Fruit fly (Drosophila melanogaster): ENCODE results near the gene Ir84a.

Ir84a gene

dm6 chr3R:7406569-7406968, at the start of gene Ir84a:
Gene Ir84a, plus strand, starts transcription at chr3R:7406869.
- TF ChIP-seq h (optimal IDR thresholded peaks at IDR 0.05) (no peak), Sin3A (optimal IDR thresholded peaks at IDR 0.05) (no peak), psq (optimal IDR thresholded peaks at IDR 0.05) (no peak)

DNA sequence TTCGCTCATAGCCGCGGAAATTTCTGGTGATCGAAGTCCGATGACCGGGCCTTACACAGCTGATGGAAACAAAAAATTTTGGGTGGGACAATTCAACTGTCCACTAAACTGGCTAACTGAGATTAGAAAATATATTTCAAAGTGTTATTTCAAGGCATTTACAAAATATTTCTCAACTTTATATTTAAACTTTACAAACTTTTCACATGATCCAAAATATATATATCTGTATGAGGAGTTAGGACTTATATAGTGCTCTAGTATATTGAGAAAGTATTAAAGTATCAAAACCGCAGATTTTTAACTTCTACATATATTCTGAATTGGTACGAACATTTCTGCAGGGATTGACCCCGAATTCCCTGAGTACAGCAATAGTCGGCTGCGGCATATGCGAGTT, 44.6 kb upstream of the Ir84a start, which contains the start of gene CG17944:
TSS of gene CG17944 (minus strand) at position 101 of the 400 bp plus-strand sequence.
- TF ChIP-seq Myc (optimal IDR thresholded peaks at IDR 0.05) (no peak), insv (optimal IDR thresholded peaks at IDR 0.05) (no peak), ttk (optimal IDR thresholded peaks at IDR 0.05) (no peak), psq (optimal IDR thresholded peaks at IDR 0.05) (no peak), Sin3A (optimal IDR thresholded peaks at IDR 0.05) (no peak), h (optimal IDR thresholded peaks at IDR 0.05) (no peak)

DNA sequence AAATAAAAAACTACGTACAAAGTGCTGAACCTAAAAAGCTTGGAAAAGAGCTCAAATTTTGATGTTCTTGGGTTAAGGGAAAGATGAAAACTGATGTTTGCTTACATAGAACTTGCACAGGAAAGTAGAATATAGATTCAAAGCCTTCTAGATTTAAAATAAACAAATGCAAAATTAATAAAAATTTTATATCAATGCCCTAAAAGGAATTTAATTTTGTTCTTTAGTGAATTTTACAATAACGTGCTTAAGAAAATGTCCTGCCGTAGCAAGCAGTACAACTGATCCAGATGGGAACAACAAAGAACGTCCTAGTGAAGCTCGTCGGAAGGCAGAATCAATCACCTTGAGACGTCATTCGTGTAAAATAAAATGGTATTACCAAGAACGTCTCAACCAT, 43.0 kb upstream of the Ir84a start, which contains the start of gene Mst84Dd:
TSS of gene Mst84Dd (minus strand) at position 101 of the 400 bp plus-strand sequence.
- no peak for TF ChIP-seq ttk (optimal IDR thresholded peaks at IDR 0.05)
- TF ChIP-seq h (optimal IDR thresholded peaks at IDR 0.05): no peak
- no peak for TF ChIP-seq Myc (optimal IDR thresholded peaks at IDR 0.05)
- no peak for TF ChIP-seq Sin3A (optimal IDR thresholded peaks at IDR 0.05)
- TF ChIP-seq insv (optimal IDR thresholded peaks at IDR 0.05): no peak
- TF ChIP-seq psq (optimal IDR thresholded peaks at IDR 0.05): no peak

DNA sequence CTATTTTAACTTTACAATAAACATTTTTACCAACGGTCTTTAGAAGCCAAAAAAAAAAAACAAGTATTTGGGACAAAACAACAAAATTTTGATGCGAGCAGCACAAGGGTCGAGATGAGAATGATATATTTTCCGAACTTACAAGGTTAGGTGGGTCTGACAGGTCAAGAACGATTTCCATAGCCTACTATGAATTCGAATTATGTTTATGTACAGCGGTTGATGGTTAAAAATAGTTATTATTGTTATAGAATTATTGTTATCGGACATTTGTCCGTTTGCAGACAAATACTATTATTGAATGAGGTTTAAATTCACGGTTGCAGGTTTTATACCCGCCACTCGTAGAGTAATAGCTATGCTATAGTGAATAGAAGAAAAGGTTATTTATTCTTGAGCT, 42.1 kb upstream of the Ir84a start, which contains the start of gene Mst84Dc:
TSS of gene Mst84Dc (minus strand) at position 101 of the 400 bp plus-strand sequence.
- no peak for TF ChIP-seq insv (optimal IDR thresholded peaks at IDR 0.05)
- no peak for TF ChIP-seq h (optimal IDR thresholded peaks at IDR 0.05)
- no peak for TF ChIP-seq Sin3A (optimal IDR thresholded peaks at IDR 0.05)
- no peak for TF ChIP-seq psq (optimal IDR thresholded peaks at IDR 0.05)
- TF ChIP-seq Myc (optimal IDR thresholded peaks at IDR 0.05): no peak
- no peak for TF ChIP-seq ttk (optimal IDR thresholded peaks at IDR 0.05)

- TF ChIP-seq h (optimal IDR thresholded peaks at IDR 0.05) (no peak), psq (optimal IDR thresholded peaks at IDR 0.05) (no peak), Sin3A (optimal IDR thresholded peaks at IDR 0.05) (no peak), insv (optimal IDR thresholded peaks at IDR 0.05) (no peak), Myc (optimal IDR thresholded peaks at IDR 0.05) (no peak), ttk (optimal IDR thresholded peaks at IDR 0.05) (no peak)
These were observed 41.1 kb upstream of the Ir84a start, which contains the start of the genes Mst84Db and Mst84Da for dm6 chr3R:7365527-7365926. Gene Mst84Db, minus strand, starts transcription at chr3R:7365627. Gene Mst84Da, plus strand, starts transcription at chr3R:7365850.

DNA sequence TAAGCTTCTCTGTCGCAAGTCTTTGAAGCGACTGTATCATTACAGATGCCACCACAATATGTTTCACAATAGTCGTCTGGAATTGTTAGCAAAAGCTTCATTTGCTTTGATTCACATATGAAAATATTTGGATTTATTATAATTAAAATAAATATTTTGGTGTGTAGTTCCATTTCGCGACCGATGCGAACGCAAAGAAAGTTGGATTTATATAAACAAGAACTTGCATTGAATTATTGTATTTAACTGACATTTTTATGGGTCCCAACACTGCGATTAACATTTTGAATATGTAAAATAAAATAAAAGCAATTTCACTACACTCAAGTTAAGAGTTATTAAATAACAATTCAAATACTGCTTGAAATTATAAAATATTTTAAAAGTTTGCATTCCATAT, 37.5 kb upstream of the Ir84a start, which contains the start of gene MstProx:
TSS of gene MstProx (minus strand) at position 101 of the 400 bp plus-strand sequence.
- TF ChIP-seq Sin3A (optimal IDR thresholded peaks at IDR 0.05) (no peak), ttk (optimal IDR thresholded peaks at IDR 0.05) (no peak)

dm6 chr3R:7391113-7391512, 15.6 kb upstream of the Ir84a start, which contains the start of gene CG42650:
Gene CG42650, plus strand, starts transcription at chr3R:7391413.
- TF ChIP-seq ttk (optimal IDR thresholded peaks at IDR 0.05) (no peak), h (optimal IDR thresholded peaks at IDR 0.05) (no peak), Sin3A (optimal IDR thresholded peaks at IDR 0.05) (no peak), Myc (optimal IDR thresholded peaks at IDR 0.05) (no peak), psq (optimal IDR thresholded peaks at IDR 0.05) (no peak), insv (optimal IDR thresholded peaks at IDR 0.05) (no peak)

DNA sequence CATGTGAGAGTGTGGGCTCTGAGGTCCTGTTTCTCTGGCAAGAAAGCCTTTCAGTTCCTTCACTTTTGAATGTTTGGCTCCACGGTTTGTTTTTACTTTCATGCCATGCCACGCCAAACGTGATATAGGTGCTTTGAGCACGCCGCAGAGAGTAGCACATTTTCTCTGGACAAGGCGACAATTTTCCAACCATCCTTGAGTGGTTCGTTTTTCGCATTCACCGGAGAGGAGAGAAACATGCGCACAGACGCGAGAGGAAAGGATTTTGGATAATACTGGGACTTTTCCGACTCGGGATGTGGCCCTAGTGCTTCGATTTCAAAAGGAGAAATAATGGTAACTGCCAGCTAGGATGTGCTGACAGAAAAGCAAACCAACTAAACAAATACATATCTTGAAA, 12.6 kb upstream of the Ir84a start:
- TF ChIP-seq Myc (optimal IDR thresholded peaks at IDR 0.05) (no peak), ttk (optimal IDR thresholded peaks at IDR 0.05) (no peak), psq (optimal IDR thresholded peaks at IDR 0.05) (no peak), Sin3A (optimal IDR thresholded peaks at IDR 0.05) (no peak), h (optimal IDR thresholded peaks at IDR 0.05) (no peak), insv (optimal IDR thresholded peaks at IDR 0.05) (no peak)

- TF ChIP-seq Sin3A (optimal IDR thresholded peaks at IDR 0.05) (no peak), Myc (optimal IDR thresholded peaks at IDR 0.05) (no peak), h (optimal IDR thresholded peaks at IDR 0.05) (no peak), ttk (optimal IDR thresholded peaks at IDR 0.05) (no peak), insv (optimal IDR thresholded peaks at IDR 0.05) (no peak), psq (optimal IDR thresholded peaks at IDR 0.05) (no peak)
These were observed 13.8 kb downstream of the Ir84a start, which contains the start of gene wa-cup for dm6 chr3R:7420465-7420864. Gene wa-cup, plus strand, starts transcription at chr3R:7420765.

DNA sequence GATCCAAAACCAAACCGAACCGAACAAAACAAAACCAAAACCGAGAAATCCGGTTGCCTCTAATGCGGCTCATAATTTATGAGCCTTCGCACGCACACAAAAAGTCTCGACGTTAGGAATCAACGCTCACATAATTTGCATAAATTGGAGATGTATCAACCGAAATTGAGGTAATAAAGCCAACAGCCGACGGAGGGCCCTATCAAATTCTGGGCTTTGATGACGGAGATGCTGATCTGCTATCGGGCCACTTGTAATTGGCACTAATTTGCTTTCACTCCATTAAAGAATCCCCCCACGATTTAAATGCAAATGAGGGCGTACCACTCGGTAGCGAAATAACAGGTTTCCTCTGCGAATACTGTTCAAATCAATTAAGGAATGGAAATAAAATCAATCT, 32.2 kb downstream of the Ir84a start:
- TF ChIP-seq h (optimal IDR thresholded peaks at IDR 0.05) (no peak), insv (optimal IDR thresholded peaks at IDR 0.05) (no peak)

DNA sequence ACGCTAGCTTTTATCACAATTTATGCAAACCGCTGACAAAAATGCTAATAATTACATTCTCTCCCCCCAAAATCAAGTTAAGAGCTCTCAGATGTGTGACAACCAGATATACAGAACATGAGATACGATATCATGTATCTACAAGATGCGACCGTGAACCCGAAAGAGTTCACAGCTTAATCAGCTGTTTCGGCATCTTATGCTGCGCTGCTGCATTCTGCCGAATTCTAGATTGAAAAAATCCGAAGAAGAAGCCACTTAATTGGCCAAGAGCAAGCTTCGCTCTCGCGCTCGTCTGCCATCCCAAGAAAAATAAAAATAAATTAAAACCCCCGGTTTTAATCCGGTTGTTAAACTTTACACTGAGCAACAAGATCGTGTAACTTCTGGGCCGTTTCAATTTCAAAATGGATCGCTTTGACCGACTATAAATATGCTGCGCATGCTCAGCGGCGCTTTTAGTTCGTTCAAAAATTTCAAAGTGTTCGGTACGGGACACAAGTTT, 32.7 kb downstream of the Ir84a start, which contains the start of gene CG14598:
TSS of gene CG14598 (plus strand) at position 455 of the 505 bp plus-strand sequence.
- no peak for TF ChIP-seq Sin3A (optimal IDR thresholded peaks at IDR 0.05)
- TF ChIP-seq ttk (optimal IDR thresholded peaks at IDR 0.05): no peak
- no peak for TF ChIP-seq insv (optimal IDR thresholded peaks at IDR 0.05)
- no peak for TF ChIP-seq h (optimal IDR thresholded peaks at IDR 0.05)
- TF ChIP-seq psq (optimal IDR thresholded peaks at IDR 0.05): no peak
- no peak for TF ChIP-seq Myc (optimal IDR thresholded peaks at IDR 0.05)

DNA sequence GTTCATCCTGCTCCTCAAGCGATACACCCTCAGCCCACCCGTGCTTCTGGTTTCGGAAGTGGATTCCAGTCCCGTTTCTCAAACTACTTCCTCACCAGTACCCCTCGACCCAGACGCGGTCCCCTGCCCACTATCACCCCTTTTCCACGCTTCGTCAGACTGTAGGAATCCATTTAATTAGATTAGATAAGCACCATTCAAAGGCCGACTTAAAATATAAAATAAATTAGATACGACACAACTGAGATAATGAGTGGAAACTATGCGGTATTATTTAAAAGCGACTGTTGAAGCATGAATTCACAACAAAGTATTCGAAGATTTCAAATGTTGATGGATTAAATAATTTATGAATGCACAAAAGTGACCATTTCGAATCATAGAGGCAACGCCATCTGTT, 34.7 kb downstream of the Ir84a start:
- no peak for TF ChIP-seq insv (optimal IDR thresholded peaks at IDR 0.05)
- no peak for TF ChIP-seq Myc (optimal IDR thresholded peaks at IDR 0.05)
- no peak for TF ChIP-seq psq (optimal IDR thresholded peaks at IDR 0.05)
- TF ChIP-seq Sin3A (optimal IDR thresholded peaks at IDR 0.05): no peak
- no peak for TF ChIP-seq h (optimal IDR thresholded peaks at IDR 0.05)
- TF ChIP-seq ttk (optimal IDR thresholded peaks at IDR 0.05): no peak
